Fruit fly (Drosophila melanogaster) whole organism, adult: ENCODE data around the gene CG17026.

Source experiments
- CG11617 ChIP-seq: fragments of 200-800 bp; sonication (Bioruptor generic); optimal IDR thresholded peaks from 2 replicates; lab custom pipeline; 2017; ENCODE audit warnings: mild to moderate bottlenecking, missing biosample characterization, missing genetic modification reagents, missing genetic modification characterization
- CG12768 ChIP-seq: fragments of 200-800 bp; sonication (Bioruptor generic); optimal IDR thresholded peaks from 2 replicates; lab custom pipeline; 2017; ENCODE audit warnings: missing biosample characterization, missing genetic modification characterization, mild to moderate bottlenecking, moderate library complexity, missing genetic modification reagents
- CG1620 ChIP-seq: fragments of 200-800 bp; sonication (Bioruptor generic); optimal IDR thresholded peaks from 2 replicates; lab custom pipeline; 2016; ENCODE audit warnings: missing biosample characterization, missing genetic modification characterization
- CG33017 ChIP-seq: fragments of 200-800 bp; sonication (Bioruptor generic); optimal IDR thresholded peaks from 2 replicates; lab custom pipeline; 2018; ENCODE audit warnings: missing biosample characterization, mild to moderate bottlenecking, missing genetic modification characterization, moderate library complexity
- CG5204 ChIP-seq: fragments of 200-800 bp; sonication (Bioruptor generic); optimal IDR thresholded peaks from 2 replicates; lab custom pipeline; 2016; ENCODE audit warnings: missing biosample characterization, missing genetic modification characterization
- CG7045 ChIP-seq: fragments of 200-800 bp; sonication (Bioruptor generic); optimal IDR thresholded peaks from 2 replicates; lab custom pipeline; 2017; ENCODE audit warnings: missing biosample characterization, mild to moderate bottlenecking, missing genetic modification characterization
- CG7101 ChIP-seq: fragments of 200-800 bp; sonication (Bioruptor generic); optimal IDR thresholded peaks from 2 replicates; lab custom pipeline; 2018; ENCODE audit warnings: missing biosample characterization, mild to moderate bottlenecking, missing genetic modification characterization, moderate library complexity
- Clk ChIP-seq: fragments of 200-800 bp; sonication (Bioruptor generic); optimal IDR thresholded peaks from 2 replicates; lab custom pipeline; 2017; ENCODE audit warnings: missing biosample characterization, missing genetic modification characterization
- Crg-1 ChIP-seq: fragments of 200-800 bp; sonication (Bioruptor generic); optimal IDR thresholded peaks from 2 replicates; lab custom pipeline; 2016; ENCODE audit warnings: missing biosample characterization, missing genetic modification characterization
- Hr96 ChIP-seq: fragments of 200-800 bp; sonication (Bioruptor generic); optimal IDR thresholded peaks from 2 replicates; lab custom pipeline; 2016; ENCODE audit warnings: missing biosample characterization, missing genetic modification characterization
- Mnt ChIP-seq: fragments of 200-800 bp; sonication (Bioruptor generic); optimal IDR thresholded peaks from 2 replicates; lab custom pipeline; 2016; ENCODE audit warnings: missing biosample characterization, mild to moderate bottlenecking, missing genetic modification characterization
- bab1 ChIP-seq: fragments of 200-800 bp; sonication (Bioruptor generic); optimal IDR thresholded peaks from 3 replicates; lab custom pipeline; 2019; ENCODE audit warnings: missing biosample characterization, mild to moderate bottlenecking, missing genetic modification characterization, moderate library complexity
- cic ChIP-seq: fragments of 200-800 bp; sonication (Bioruptor generic); optimal IDR thresholded peaks from 2 replicates; lab custom pipeline; 2017; ENCODE audit warnings: missing biosample characterization, mild to moderate bottlenecking, missing genetic modification characterization, moderate library complexity
- cnc ChIP-seq, 2 experiments: fragments of >200 bp; optimal IDR thresholded peaks; 2 replicates each; lab custom pipeline; 2017
- kay ChIP-seq: fragments of 200-800 bp; sonication (Bioruptor generic); peaks from one replicate; lab custom pipeline; 2016; ENCODE audit warnings: missing biosample characterization, missing genetic modification characterization, borderline replicate concordance
- ovo ChIP-seq: fragments of 200-800 bp; sonication (Bioruptor generic); optimal IDR thresholded peaks from 2 replicates; lab custom pipeline; 2016; ENCODE audit warnings: missing biosample characterization, missing genetic modification characterization
- pad ChIP-seq: fragments of 200-800 bp; sonication (Bioruptor generic); optimal IDR thresholded peaks from 3 replicates; lab custom pipeline; 2017; ENCODE audit warnings: missing biosample characterization, missing genetic modification characterization, mild to moderate bottlenecking, moderate library complexity, missing genetic modification reagents
- tj ChIP-seq: fragments of 200-800 bp; sonication (Bioruptor generic); optimal IDR thresholded peaks from 3 replicates; lab custom pipeline; 2017; ENCODE audit warnings: missing biosample characterization, mild to moderate bottlenecking, missing genetic modification characterization, moderate library complexity
- toe ChIP-seq: fragments of 200-800 bp; sonication (Bioruptor generic); optimal IDR thresholded peaks from 2 replicates; lab custom pipeline; 2016; ENCODE audit warnings: missing biosample characterization, missing genetic modification characterization

CG17026 gene

dm6 chr3L:16019144-16020006 is 44.2 kb downstream of the CG17026 start:
- TF ChIP-seq CG12768 (GFP tag; lab: Kevin White, UChicago) (no peak), Crg-1 (GFP tag; lab: Kevin White, UChicago) (no peak), toe (GFP tag; lab: Kevin White, UChicago) (no peak), Mnt (GFP tag; lab: Kevin White, UChicago) (no peak), Clk (GFP tag; lab: Kevin White, UChicago) (no peak), tj (GFP tag; lab: Kevin White, UChicago) (no peak), CG7101 (tag; lab: Kevin White, UChicago) (no peak)

- TF ChIP-seq cnc (optimal IDR thresholded peaks at IDR 0.05; lab: Kevin White, UChicago) (no peak), toe (GFP tag; lab: Kevin White, UChicago) (no peak), Crg-1 (GFP tag; lab: Kevin White, UChicago) (no peak), kay (GFP tag; lab: Kevin White, UChicago) (no peak), Hr96 (no peak), Mnt (GFP tag; lab: Kevin White, UChicago) (no peak), ovo (GFP tag; lab: Kevin White, UChicago) (no peak), CG1620 (GFP tag; lab: Kevin White, UChicago) (no peak), pad (GFP tag; lab: Kevin White, UChicago) (no peak), CG33017 (no peak)
Observed at dm6 chr3L:16021064-16021683, 46.0 kb downstream of the CG17026 start.

- TF ChIP-seq pad (GFP tag; lab: Kevin White, UChicago) (no peak), CG5204 (GFP tag; lab: Kevin White, UChicago) (no peak), CG11617 (GFP tag; lab: Kevin White, UChicago) (no peak), ovo (GFP tag; lab: Kevin White, UChicago) (no peak), cic (GFP tag; lab: Kevin White, UChicago) (no peak), toe (GFP tag; lab: Kevin White, UChicago) (no peak), Clk (GFP tag; lab: Kevin White, UChicago) (no peak), CG7101 (tag; lab: Kevin White, UChicago) (no peak), Hr96 (no peak), CG12768 (GFP tag; lab: Kevin White, UChicago) (no peak)
Observed at dm6 chr3L:16023020-16023648, 48.0 kb downstream of the CG17026 start, which contains the start of gene Notum. TSS of gene Notum (plus strand) at chr3L:16023480.

- TF ChIP-seq CG7045 (GFP tag; lab: Kevin White, UChicago) (no peak), CG11617 (GFP tag; lab: Kevin White, UChicago) (no peak), Hr96 (no peak), ovo (GFP tag; lab: Kevin White, UChicago) (no peak), CG12768 (GFP tag; lab: Kevin White, UChicago) (no peak), toe (GFP tag; lab: Kevin White, UChicago) (no peak), CG33017 (no peak)
Observed at dm6 chr3L:16024276-16025019, 49.3 kb downstream of the CG17026 start.

- TF ChIP-seq Hr96: no peak
- TF ChIP-seq CG5204 (GFP tag; lab: Kevin White, UChicago): no peak
- no peak for TF ChIP-seq toe (GFP tag; lab: Kevin White, UChicago)
- no peak for TF ChIP-seq bab1 (GFP tag; lab: Kevin White, UChicago)
- no peak for TF ChIP-seq kay (GFP tag; lab: Kevin White, UChicago)
- no peak for TF ChIP-seq CG7101 (tag; lab: Kevin White, UChicago)
- no peak for TF ChIP-seq CG11617 (GFP tag; lab: Kevin White, UChicago)
Observed at dm6 chr3L:16025020-16025680, 50.0 kb downstream of the CG17026 start.
